Worm (Caenorhabditis elegans): ENCODE data around the gene F44D12.8.

The F44D12.8 gene

DNA sequence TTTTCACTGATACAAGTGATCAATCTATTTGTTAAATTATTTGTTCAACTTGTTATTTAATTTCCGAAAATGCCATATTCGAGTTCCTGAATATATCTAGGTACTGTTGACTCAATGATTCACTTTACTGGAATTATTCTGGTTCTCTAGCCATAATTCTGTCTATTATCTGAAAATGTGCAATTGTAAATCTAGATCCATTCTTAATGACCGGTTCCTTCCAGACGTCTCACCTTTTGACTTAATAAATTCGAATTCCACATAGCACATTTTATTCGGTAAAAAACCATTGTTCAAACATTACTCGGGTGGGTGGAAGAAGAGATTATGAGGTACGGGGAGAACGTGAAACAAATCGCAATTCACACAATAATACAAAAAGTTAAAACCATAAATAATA is 33.7 kb upstream of the F44D12.8 start:
- TF ChIP-seq spr-1 (tag; optimal IDR thresholded peaks at IDR 0.05), result no peak
- no peak for TF ChIP-seq sdz-12 (GFP tag; optimal IDR thresholded peaks at IDR 0.05)
- TF ChIP-seq mxl-2 (GFP tag; conservative IDR thresholded peaks at IDR 0.05), result no peak
- no peak for TF ChIP-seq daf-16 (GFP tag; optimal IDR thresholded peaks at IDR 0.05)
- no peak for TF ChIP-seq daf-16 (tag; optimal IDR thresholded peaks at IDR 0.05)
- TF ChIP-seq snpc-4 (tag; optimal IDR thresholded peaks at IDR 0.05), result no peak
- no peak for TF ChIP-seq ces-1 (GFP tag; optimal IDR thresholded peaks at IDR 0.05)
- no peak for TF ChIP-seq mep-1 (tag; optimal IDR thresholded peaks at IDR 0.05)
- TF ChIP-seq Y105C5A.15 (GFP tag; IDR thresholded peaks at IDR 0.05), result no peak
- peak; percentile 7 for TF ChIP-seq gei-8 (GFP tag; optimal IDR thresholded peaks at IDR 0.05)
- no peak for TF ChIP-seq arid-1 (GFP tag; conservative IDR thresholded peaks at IDR 0.05)
- no peak for TF ChIP-seq fos-1 (tag; optimal IDR thresholded peaks at IDR 0.05)
- TF ChIP-seq tag-97 (GFP tag; IDR thresholded peaks at IDR 0.05), result no peak
- TF ChIP-seq duxl-1 (tag; optimal IDR thresholded peaks at IDR 0.05; ENCODE audit: poor library complexity), result no peak
- no peak for TF ChIP-seq Y48G9A.11 (GFP tag; IDR thresholded peaks at IDR 0.05)
- TF ChIP-seq hif-1 (tag; optimal IDR thresholded peaks at IDR 0.05), result no peak
- TF ChIP-seq madf-5 (GFP tag; IDR thresholded peaks at IDR 0.05), result no peak
- TF ChIP-seq Y75B8A.6 (GFP tag; IDR thresholded peaks at IDR 0.05), result no peak
- TF ChIP-seq saeg-2 (GFP tag; IDR thresholded peaks at IDR 0.05), result no peak
- TF ChIP-seq nhr-237 (tag; optimal IDR thresholded peaks at IDR 0.05), result no peak
- no peak for TF ChIP-seq dmd-8 (GFP tag; IDR thresholded peaks at IDR 0.05)
- TF ChIP-seq T26A8.4 (GFP tag; IDR thresholded peaks at IDR 0.05), result 0 out of 2 replicates have a peak, but pooled peaks have one; percentile 9
- TF ChIP-seq zfp-3 (GFP tag; conservative IDR thresholded peaks at IDR 0.05), result 0 out of 2 replicates have a peak, but pooled peaks have one; percentile 19
- peak; percentile 40 for TF ChIP-seq ama-1 (optimal IDR thresholded peaks at IDR 0.05)
- TF ChIP-seq lim-7 (GFP tag; IDR thresholded peaks at IDR 0.05), result no peak
- TF ChIP-seq ctbp-1 (GFP tag; IDR thresholded peaks at IDR 0.05), result no peak
- peak; percentile 55 for TF ChIP-seq aha-1 (tag)
- TF ChIP-seq egl-27 (tag; optimal IDR thresholded peaks at IDR 0.05), result no peak
- no peak for TF ChIP-seq nhr-48 (tag; optimal IDR thresholded peaks at IDR 0.05)
- peak; percentile 36; the same call in 1 of the 2 replicates for TF ChIP-seq lin-38 (GFP tag; IDR thresholded peaks at IDR 0.05)
- no peak for TF ChIP-seq F10B5.3 (tag; optimal IDR thresholded peaks at IDR 0.05)
- TF ChIP-seq madf-9 (GFP tag; conservative IDR thresholded peaks at IDR 0.05), result no peak
- no peak for TF ChIP-seq lin-39 (tag; optimal IDR thresholded peaks at IDR 0.05)
- no peak for TF ChIP-seq spr-3 (GFP tag; optimal IDR thresholded peaks at IDR 0.05)
- no peak for TF ChIP-seq F37D6.2 (tag; optimal IDR thresholded peaks at IDR 0.05)
- no peak for TF ChIP-seq nhr-111 (GFP tag; optimal IDR thresholded peaks at IDR 0.05)

- no peak for TF ChIP-seq daf-16 (GFP tag; optimal IDR thresholded peaks at IDR 0.05)
- TF ChIP-seq daf-16 (tag; optimal IDR thresholded peaks at IDR 0.05), result peak; percentile 55
- no peak for TF ChIP-seq R02D3.7 (tag; optimal IDR thresholded peaks at IDR 0.05)
- peak; percentile 13 for TF ChIP-seq dve-1 (tag; optimal IDR thresholded peaks at IDR 0.05; ENCODE audit: insufficient read depth)
- TF ChIP-seq lin-13 (GFP tag; optimal IDR thresholded peaks at IDR 0.05), result peak; percentile 22
- TF ChIP-seq saeg-2 (GFP tag; IDR thresholded peaks at IDR 0.05), result 0 out of 2 replicates have a peak, but pooled peaks have one; percentile 5
- 0 out of 2 replicates have a peak, but pooled peaks have one; percentile 28 for TF ChIP-seq snpc-1.2 (GFP tag; IDR thresholded peaks at IDR 0.05)
- no peak for TF ChIP-seq lin-15B (tag; optimal IDR thresholded peaks at IDR 0.05)
- no peak for TF ChIP-seq lin-39 (tag; optimal IDR thresholded peaks at IDR 0.05)
- TF ChIP-seq lin-38 (GFP tag; IDR thresholded peaks at IDR 0.05), result peak; percentile 36
- TF ChIP-seq unc-62 (GFP tag; optimal IDR thresholded peaks at IDR 0.05 in 1 of 2), result peak in 1 of 2 experiments; percentile 6
- TF ChIP-seq unc-62 (tag; optimal IDR thresholded peaks at IDR 0.05), result no peak
- peak; percentile 35 for TF ChIP-seq nhr-6 (tag; optimal IDR thresholded peaks at IDR 0.05)
- TF ChIP-seq egl-43 (GFP tag; IDR thresholded peaks at IDR 0.05), result no peak
- no peak for TF ChIP-seq mxl-2 (GFP tag; conservative IDR thresholded peaks at IDR 0.05)
- TF ChIP-seq F44E2.7 (GFP tag; IDR thresholded peaks at IDR 0.05), result no peak
- peak; percentile 26 for TF ChIP-seq hlh-11 (tag; optimal IDR thresholded peaks at IDR 0.05)
- peak; percentile 67 for TF ChIP-seq nhr-28 (tag; optimal IDR thresholded peaks at IDR 0.05)
- no peak for TF ChIP-seq spr-3 (GFP tag; optimal IDR thresholded peaks at IDR 0.05)
- peak; percentile 31 for TF ChIP-seq T20F7.1 (GFP tag; optimal IDR thresholded peaks at IDR 0.05)
- 0 out of 2 replicates have a peak, but pooled peaks have one; percentile 6 for TF ChIP-seq nhr-41 (GFP tag; IDR thresholded peaks at IDR 0.05)
- TF ChIP-seq tag-97 (GFP tag; IDR thresholded peaks at IDR 0.05), result no peak
- TF ChIP-seq ZK337.2 (GFP tag; IDR thresholded peaks at IDR 0.05), result no peak
Observed at ce11 chrIV:9993403-9994132, 29.5 kb upstream of the F44D12.8 start.
